Fruit fly (Drosophila melanogaster) whole organism, embryonic: ENCODE data around the gene CG9673.

ENCODE experiments used
- ATbp ChIP-seq: fragments of 200-800 bp; sonication (Bioruptor generic); optimal IDR thresholded peaks from 2 replicates; lab custom pipeline; 2017; ENCODE audit warnings: missing biosample characterization, mild to moderate bottlenecking, missing genetic modification characterization, missing genetic modification reagents
- CG10543 ChIP-seq: fragments of 200-800 bp; sonication (Bioruptor generic); optimal IDR thresholded peaks from 3 replicates; lab custom pipeline; 2017; ENCODE audit warnings: missing biosample characterization, mild to moderate bottlenecking, missing genetic modification characterization, moderate library complexity
- CG10979 ChIP-seq: fragments of 200-800 bp; sonication (Bioruptor generic); optimal IDR thresholded peaks from 2 replicates; lab custom pipeline; 2018; ENCODE audit warnings: missing biosample characterization, mild to moderate bottlenecking, missing genetic modification characterization, moderate library complexity
- CG12769 ChIP-seq: fragments of 200-800 bp; sonication (Bioruptor generic); optimal IDR thresholded peaks from 2 replicates; lab custom pipeline; 2019; ENCODE audit warnings: missing biosample characterization, mild to moderate bottlenecking, missing genetic modification characterization, moderate library complexity
- CG13894 ChIP-seq: fragments of 200-800 bp; sonication (Bioruptor generic); optimal IDR thresholded peaks from 3 replicates; lab custom pipeline; 2018; ENCODE audit warnings: missing biosample characterization, mild to moderate bottlenecking, missing genetic modification characterization, moderate library complexity
- CG15269 ChIP-seq: fragments of 200-800 bp; sonication (Bioruptor generic); optimal IDR thresholded peaks from 2 replicates; lab custom pipeline; 2018; ENCODE audit warnings: missing biosample characterization, mild to moderate bottlenecking, missing genetic modification characterization, moderate library complexity
- CG17912 ChIP-seq: fragments of 200-800 bp; sonication (Bioruptor generic); optimal IDR thresholded peaks from 2 replicates; lab custom pipeline; 2018; ENCODE audit warnings: missing biosample characterization, mild to moderate bottlenecking, missing genetic modification characterization
- CG2678 ChIP-seq: fragments of 200-800 bp; sonication (Bioruptor generic); optimal IDR thresholded peaks from 3 replicates; lab custom pipeline; 2019; ENCODE audit warnings: missing biosample characterization, mild to moderate bottlenecking, missing genetic modification characterization, moderate library complexity
- CG2889 ChIP-seq: fragments of 200-800 bp; sonication (Bioruptor generic); IDR thresholded peaks from 3 replicates; pipeline ENCODE4 v1.3.6; 2022; ENCODE audit warnings: missing biosample characterization, missing genetic modification characterization
- CG34224 ChIP-seq: fragments of 200-800 bp; sonication (Bioruptor generic); IDR thresholded peaks from 3 replicates; pipeline ENCODE4 v1.3.6; 2022; ENCODE audit warnings: missing biosample characterization, missing genetic modification characterization; ENCODE audit not compliant: partially characterized antibody
- CG6654 ChIP-seq: fragments of 200-800 bp; sonication (Bioruptor generic); optimal IDR thresholded peaks from 2 replicates; lab custom pipeline; 2017; ENCODE audit warnings: missing biosample characterization, mild to moderate bottlenecking, missing genetic modification characterization
- CG6765 ChIP-seq: fragments of 200-800 bp; sonication (Bioruptor generic); optimal IDR thresholded peaks from 3 replicates; lab custom pipeline; 2017; ENCODE audit warnings: missing biosample characterization, mild to moderate bottlenecking, missing genetic modification characterization
- CG7786 ChIP-seq: fragments of 200-800 bp; sonication (Bioruptor generic); optimal IDR thresholded peaks from 2 replicates; lab custom pipeline; 2016; ENCODE audit warnings: missing biosample characterization, missing genetic modification characterization
- CG7839 ChIP-seq: fragments of 200-800 bp; sonication (Bioruptor generic); optimal IDR thresholded peaks from 3 replicates; lab custom pipeline; 2018; ENCODE audit warnings: missing biosample characterization, mild to moderate bottlenecking, missing genetic modification characterization, moderate library complexity
- CG8089 ChIP-seq: fragments of 200-800 bp; sonication (Bioruptor generic); optimal IDR thresholded peaks from 3 replicates; lab custom pipeline; 2016; ENCODE audit warnings: missing biosample characterization, missing genetic modification characterization
- CG9932 ChIP-seq: fragments of 200-800 bp; sonication (Bioruptor generic); IDR thresholded peaks from 2 replicates; pipeline ENCODE4 v1.3.6; 2022; ENCODE audit warnings: missing biosample characterization, missing genetic modification characterization
- CrebB ChIP-seq: fragments of 200-800 bp; sonication (Bioruptor generic); optimal IDR thresholded peaks from 3 replicates; lab custom pipeline; 2018; ENCODE audit warnings: missing biosample characterization, mild to moderate bottlenecking, missing genetic modification characterization
- Dip3 ChIP-seq: fragments of 200-800 bp; sonication (Bioruptor generic); optimal IDR thresholded peaks from 3 replicates; lab custom pipeline; 2016; ENCODE audit warnings: missing biosample characterization, missing genetic modification characterization
- HLH3B ChIP-seq: fragments of 200-800 bp; sonication (Bioruptor generic); IDR thresholded peaks from 2 replicates; pipeline ENCODE4 v1.3.6; 2022; ENCODE audit warnings: missing biosample characterization, missing genetic modification characterization
- HmgZ ChIP-seq: fragments of 200-800 bp; sonication (Bioruptor generic); optimal IDR thresholded peaks from 2 replicates; lab custom pipeline; 2018; ENCODE audit warnings: missing biosample characterization, mild to moderate bottlenecking, missing genetic modification characterization
- Meics ChIP-seq: fragments of 200-800 bp; sonication (Bioruptor generic); optimal IDR thresholded peaks from 2 replicates; lab custom pipeline; 2017; ENCODE audit warnings: missing biosample characterization, mild to moderate bottlenecking, missing genetic modification characterization
- NK7.1 ChIP-seq: fragments of 200-800 bp; sonication (Bioruptor generic); optimal IDR thresholded peaks from 3 replicates; lab custom pipeline; 2016; ENCODE audit warnings: missing biosample characterization, missing genetic modification characterization
- NfI ChIP-seq: fragments of 200-800 bp; sonication (Bioruptor generic); optimal IDR thresholded peaks from 3 replicates; lab custom pipeline; 2018; ENCODE audit warnings: missing biosample characterization, mild to moderate bottlenecking, missing genetic modification characterization, moderate library complexity
- Ptx1 ChIP-seq: fragments of 200-800 bp; sonication (Bioruptor generic); IDR thresholded peaks from 2 replicates; pipeline ENCODE4 v1.3.6; 2022; ENCODE audit warnings: missing biosample characterization, missing genetic modification characterization
- Sin3A ChIP-seq: fragments of >200 bp; optimal IDR thresholded peaks from 2 replicates; lab custom pipeline; 2018
- Sox102F ChIP-seq: fragments of 200-800 bp; sonication (Bioruptor generic); optimal IDR thresholded peaks from 2 replicates; lab custom pipeline; 2018; ENCODE audit warnings: missing biosample characterization, mild to moderate bottlenecking, missing genetic modification characterization, moderate library complexity
- ara ChIP-seq: fragments of 200-800 bp; sonication (Bioruptor generic); IDR thresholded peaks from 2 replicates; pipeline ENCODE4 v1.3.6; 2022; ENCODE audit warnings: missing biosample characterization, missing genetic modification characterization
- br ChIP-seq: fragments of >200 bp; optimal IDR thresholded peaks from 2 replicates; lab custom pipeline; 2017
- caup ChIP-seq: fragments of 200-800 bp; sonication (Bioruptor generic); optimal IDR thresholded peaks from 3 replicates; lab custom pipeline; 2017; ENCODE audit warnings: missing biosample characterization, mild to moderate bottlenecking, missing genetic modification characterization, moderate library complexity; ENCODE audit not compliant: severe bottlenecking
- croc ChIP-seq: fragments of 200-800 bp; sonication (Bioruptor generic); conservative IDR thresholded peaks from 3 replicates; pipeline ENCODE4 v1.3.6; 2022; ENCODE audit warnings: missing biosample characterization, missing genetic modification characterization
- cwo ChIP-seq: fragments of 200-800 bp; sonication (Bioruptor generic); optimal IDR thresholded peaks from 3 replicates; lab custom pipeline; 2017; ENCODE audit warnings: missing biosample characterization, missing genetic modification characterization, mild to moderate bottlenecking, moderate library complexity, missing genetic modification reagents
- dimm ChIP-seq: fragments of 200-800 bp; sonication (Bioruptor generic); IDR thresholded peaks from 2 replicates; pipeline ENCODE4 v1.3.6; 2022; ENCODE audit warnings: missing biosample characterization, missing genetic modification characterization
- dpn ChIP-seq, 2 experiments: fragments of 200-800 bp; sonication (Bioruptor generic); optimal IDR thresholded peaks; 3 replicates each; lab custom pipeline; 2016; ENCODE audit warnings: missing biosample characterization in 2 of 2, missing genetic modification characterization in 2 of 2
- dysf ChIP-seq: fragments of 200-800 bp; sonication (Bioruptor generic); IDR thresholded peaks from 3 replicates; pipeline ENCODE4 v1.3.6; 2022; ENCODE audit warnings: missing biosample characterization, missing genetic modification characterization
- gcm ChIP-seq: fragments of 200-800 bp; sonication (Bioruptor generic); optimal IDR thresholded peaks from 2 replicates; lab custom pipeline; 2019; ENCODE audit warnings: missing biosample characterization, mild to moderate bottlenecking, missing genetic modification characterization, moderate library complexity
- gem ChIP-seq: fragments of 200-800 bp; sonication (Bioruptor generic); optimal IDR thresholded peaks from 2 replicates; lab custom pipeline; 2019; ENCODE audit warnings: missing biosample characterization, mild to moderate bottlenecking, missing genetic modification characterization, moderate library complexity
- grau ChIP-seq: fragments of 200-800 bp; optimal IDR thresholded peaks from 3 replicates; lab custom pipeline; 2019; ENCODE audit warnings: missing biosample characterization, mild to moderate bottlenecking, missing genetic modification characterization, moderate library complexity
- knrl ChIP-seq: fragments of 200-800 bp; sonication (Bioruptor generic); IDR thresholded peaks from 3 replicates; pipeline ENCODE4 v1.3.6; 2022; ENCODE audit warnings: missing biosample characterization, missing genetic modification characterization; ENCODE audit not compliant: partially characterized antibody
- lab ChIP-seq: fragments of 200-800 bp; sonication (Bioruptor generic); optimal IDR thresholded peaks from 3 replicates; lab custom pipeline; 2017; ENCODE audit warnings: missing biosample characterization, missing genetic modification characterization, mild to moderate bottlenecking, moderate library complexity, missing genetic modification reagents
- pan ChIP-seq, 4 experiments: fragments of >200 bp in 3 of 4; fragments of 200-800 bp in 1 of 4; sonication (Bioruptor generic) in 1 of 4; optimal IDR thresholded peaks in 3 of 4; IDR thresholded peaks in 1 of 4; 2 replicates each; pipeline versions ENCODE4 v1.3.6 to Lab custom; 2017 to 2022; ENCODE audit warnings: missing biosample characterization in 2 of 4, missing genetic modification characterization in 2 of 4, mixed read lengths in 1 of 4
- pnt ChIP-seq: fragments of 200-800 bp; sonication (Bioruptor generic); optimal IDR thresholded peaks from 3 replicates; lab custom pipeline; 2016; ENCODE audit warnings: missing biosample characterization, missing genetic modification characterization
- pzg ChIP-seq: fragments of 200-800 bp; sonication (Bioruptor generic); optimal IDR thresholded peaks from 3 replicates; lab custom pipeline; 2018; ENCODE audit warnings: missing biosample characterization, mild to moderate bottlenecking, missing genetic modification characterization, moderate library complexity
- rib ChIP-seq: fragments of 200-800 bp; sonication (Bioruptor generic); IDR thresholded peaks from 2 replicates; pipeline ENCODE4 v1.3.6; 2022; ENCODE audit warnings: missing biosample characterization, missing genetic modification characterization
- row ChIP-seq: fragments of 200-800 bp; sonication (Bioruptor generic); IDR thresholded peaks from 3 replicates; pipeline ENCODE4 v1.3.6; 2022; ENCODE audit warnings: missing biosample characterization, missing genetic modification characterization
- run ChIP-seq: fragments of 200-800 bp; sonication (Bioruptor generic); optimal IDR thresholded peaks from 3 replicates; lab custom pipeline; 2018; ENCODE audit warnings: missing biosample characterization, mild to moderate bottlenecking, missing genetic modification characterization
- shn ChIP-seq: fragments of 200-800 bp; sonication (Bioruptor generic); optimal IDR thresholded peaks from 3 replicates; lab custom pipeline; 2016; ENCODE audit warnings: missing biosample characterization, missing genetic modification characterization
- sob ChIP-seq: fragments of 200-800 bp; sonication (Bioruptor generic); IDR thresholded peaks from 2 replicates; pipeline ENCODE4 v1.3.6; 2022; ENCODE audit warnings: missing biosample characterization, missing genetic modification characterization
- wek ChIP-seq: fragments of 200-800 bp; sonication (Bioruptor generic); optimal IDR thresholded peaks from 3 replicates; lab custom pipeline; 2018; ENCODE audit warnings: missing biosample characterization, mild to moderate bottlenecking, missing genetic modification characterization, moderate library complexity

CG9673 gene

dm6 chrX:16670691-16671481 is 32.8 kb downstream of the CG9673 start (continued):
- TF ChIP-seq CG7839 (tag; lab: Kevin White, UChicago) (peak; percentile 48), sob (GFP tag; lab: Robert Waterston, UW) (0 out of 2 replicates have a peak, but pooled peaks have one; percentile 6), ara (no peak), dysf (GFP tag; lab: Robert Waterston, UW) (0 out of 3 replicates have a peak, but pooled peaks have one; percentile 36), lab (GFP tag; lab: Kevin White, UChicago) (peak; percentile 38), CG10979 (tag; lab: Kevin White, UChicago) (no peak), Meics (GFP tag; lab: Kevin White, UChicago) (peak; percentile 36), grau (peak; percentile 89), CG17912 (GFP tag; lab: Kevin White, UChicago) (no peak), ATbp (GFP tag; lab: Kevin White, UChicago) (peak; percentile 7), CG12769 (peak; percentile 65), dimm (no peak), Ptx1 (GFP tag; lab: Robert Waterston, UW) (peak; percentile 45; the same call in 1 of the 2 replicates), wek (GFP tag; lab: Kevin White, UChicago) (no peak), shn (GFP tag; lab: Kevin White, UChicago) (peak; percentile 3), HmgZ (peak; percentile 36), Sin3A (lab: Kevin White, UChicago) (no peak), pnt (GFP tag; lab: Kevin White, UChicago) (no peak), NfI (GFP tag; lab: Kevin White, UChicago) (no peak), CG6654 (GFP tag; lab: Kevin White, UChicago) (no peak), CG9932 (peak; percentile 33; the same call in 1 of the 2 replicates), gem (tag; lab: Kevin White, UChicago) (peak; percentile 65), CG8089 (GFP tag; lab: Kevin White, UChicago) (no peak), caup (GFP tag; lab: Kevin White, UChicago) (no peak), croc (GFP tag; lab: Robert Waterston, UW) (no peak), CG7786 (GFP tag; lab: Kevin White, UChicago) (peak; percentile 0), br (no peak), CrebB (tag; lab: Kevin White, UChicago) (peak; percentile 15), cwo (GFP tag; lab: Kevin White, UChicago) (peak; percentile 16), pan (optimal IDR thresholded peaks at IDR 0.05; lab: Kevin White, UChicago) (no peak), pan (GFP tag; optimal IDR thresholded peaks at IDR 0.05 in 1 of 2, IDR thresholded peaks at IDR 0.05 in 1 of 2) (peak in 1 of 2 experiments; percentile 39), gcm (no peak), knrl (GFP tag; lab: Robert Waterston, UW) (no peak), row (peak; percentile 66), CG2678 (tag; lab: Kevin White, UChicago) (peak; percentile 53), CG2889 (GFP tag; lab: Robert Waterston, UW) (0 out of 3 replicates have a peak, but pooled peaks have one; percentile 36), HLH3B (GFP tag; lab: Robert Waterston, UW) (no peak), Sox102F (GFP tag; lab: Kevin White, UChicago) (peak; percentile 47), Dip3 (GFP tag; lab: Kevin White, UChicago) (peak; percentile 8), pzg (GFP tag; lab: Kevin White, UChicago) (no peak), run (tag; lab: Kevin White, UChicago) (no peak), CG10543 (GFP tag; lab: Kevin White, UChicago) (no peak), rib (GFP tag; lab: Robert Waterston, UW) (no peak), CG6765 (no peak), CG15269 (tag; lab: Kevin White, UChicago) (peak; percentile 55), CG34224 (GFP tag; lab: Robert Waterston, UW) (0 out of 3 replicates have a peak, but pooled peaks have one; percentile 12), CG13894 (tag; lab: Kevin White, UChicago) (no peak), NK7.1 (GFP tag; lab: Kevin White, UChicago) (no peak), dpn (GFP tag; optimal IDR thresholded peaks at IDR 0.05; lab: Kevin White, UChicago) (peak in 1 of 2 experiments; percentile 48)
